Worm (Caenorhabditis elegans): ENCODE measurements around the gene dhs-27.

Gene dhs-27

DNA sequence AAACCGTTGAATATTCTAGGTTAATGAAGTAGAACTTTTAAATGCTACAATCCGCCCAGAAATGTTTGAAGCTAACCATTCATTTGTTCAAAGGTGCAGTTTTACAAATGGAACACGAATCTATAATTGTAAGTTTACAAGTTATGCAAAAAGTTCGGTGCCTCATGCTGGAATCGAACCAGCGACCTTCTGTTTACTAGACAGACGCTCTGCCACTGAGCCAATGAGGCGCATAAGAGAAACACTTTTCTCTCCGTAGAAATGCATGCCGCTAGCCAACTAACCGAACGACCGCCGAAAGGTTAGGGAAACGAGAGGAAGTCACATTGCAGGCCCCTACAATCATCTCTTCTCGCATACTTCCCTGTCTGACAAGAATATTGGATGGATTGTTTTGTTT is 43.2 kb downstream of the dhs-27 start (continued):
- peak; percentile 78 for TF ChIP-seq pha-2 (tag; optimal IDR thresholded peaks at IDR 0.05)
- peak; percentile 89 for TF ChIP-seq hlh-6 (tag; optimal IDR thresholded peaks at IDR 0.05)
- TF ChIP-seq hlh-30 (tag; optimal IDR thresholded peaks at IDR 0.05; ENCODE audit: insufficient read depth) = peak; percentile 51
- peak; percentile 88 for TF ChIP-seq unc-3 (GFP tag; conservative IDR thresholded peaks at IDR 0.05)
- TF ChIP-seq unc-3 (tag; optimal IDR thresholded peaks at IDR 0.05) = peak; percentile 52
- peak; percentile 12 for TF ChIP-seq ceh-30 (tag; optimal IDR thresholded peaks at IDR 0.05)
- peak; percentile 52 for TF ChIP-seq eyg-1 (tag; optimal IDR thresholded peaks at IDR 0.05)
- peak; percentile 83 for TF ChIP-seq sox-2 (GFP tag; IDR thresholded peaks at IDR 0.05)
- TF ChIP-seq rnt-1 (tag; optimal IDR thresholded peaks at IDR 0.05) = peak; percentile 62
- TF ChIP-seq C08G9.2 (tag; optimal IDR thresholded peaks at IDR 0.05) = peak; percentile 76
- TF ChIP-seq elt-4 (tag; optimal IDR thresholded peaks at IDR 0.05) = no peak
- peak; percentile 86 for TF ChIP-seq che-1 (tag; optimal IDR thresholded peaks at IDR 0.05)
- TF ChIP-seq F13H6.1 (tag; optimal IDR thresholded peaks at IDR 0.05) = peak; percentile 76
- no peak for TF ChIP-seq nhr-11 (tag; optimal IDR thresholded peaks at IDR 0.05)
- peak; percentile 61 for TF ChIP-seq ceh-2 (tag; optimal IDR thresholded peaks at IDR 0.05)
- TF ChIP-seq pqm-1 (tag; optimal IDR thresholded peaks at IDR 0.05) = peak; percentile 58
- peak; percentile 8 for TF ChIP-seq unc-55 (GFP tag; optimal IDR thresholded peaks at IDR 0.05)

DNA sequence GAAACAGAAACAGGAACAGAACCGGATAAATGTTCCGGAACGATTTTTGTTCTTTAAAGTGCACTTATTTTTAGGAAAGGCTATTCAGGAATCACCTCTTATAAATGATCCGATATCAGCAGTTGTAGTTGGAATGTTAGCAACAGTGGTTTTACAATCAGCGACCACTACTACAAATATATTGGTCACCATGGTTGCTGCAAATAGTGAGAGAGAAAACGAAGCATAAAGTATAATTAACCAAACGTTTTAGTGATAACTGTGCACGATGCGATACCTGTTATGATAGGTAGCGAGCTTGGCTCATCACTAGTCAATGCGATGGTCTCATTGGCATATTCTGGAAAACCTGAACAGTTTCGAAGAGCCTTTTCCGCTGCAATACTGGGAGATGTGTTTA is 45.1 kb downstream of the dhs-27 start:
- no peak for TF ChIP-seq elt-2 (tag; optimal IDR thresholded peaks at IDR 0.05)
- no peak for TF ChIP-seq unc-42 (tag; optimal IDR thresholded peaks at IDR 0.05)
- TF ChIP-seq hlh-13 (GFP tag; optimal IDR thresholded peaks at IDR 0.05) = no peak
- TF ChIP-seq hlh-6 (tag; optimal IDR thresholded peaks at IDR 0.05) = no peak
- TF ChIP-seq hlh-8 (tag; optimal IDR thresholded peaks at IDR 0.05) = no peak
- no peak for TF ChIP-seq ceh-19 (GFP tag; optimal IDR thresholded peaks at IDR 0.05)
- TF ChIP-seq ceh-24 (tag; optimal IDR thresholded peaks at IDR 0.05) = no peak
- TF ChIP-seq ceh-22 (tag; optimal IDR thresholded peaks at IDR 0.05) = no peak

DNA sequence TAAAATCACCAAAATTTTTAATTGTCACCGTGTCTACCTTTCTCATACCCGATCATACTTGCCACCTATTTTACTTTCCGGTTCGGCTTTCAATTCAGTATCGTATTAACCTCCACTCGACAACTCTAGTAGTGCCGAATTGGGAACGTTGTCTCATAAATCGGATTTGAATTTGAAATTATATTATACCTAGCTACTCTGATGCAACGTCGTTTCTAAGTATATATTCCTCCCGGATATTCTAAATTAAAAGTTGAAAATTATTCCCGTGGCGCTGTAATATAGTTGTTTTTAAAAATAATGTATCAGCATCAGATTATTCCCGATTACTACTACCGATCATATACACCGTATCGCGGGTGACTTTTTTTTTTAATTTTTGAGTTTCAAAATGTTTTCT is 45.9 kb downstream of the dhs-27 start, which contains the start of gene ZK563.2:
Gene ZK563.2 (plus strand): TSS at position 301 of the 400 bp plus-strand sequence.
- TF ChIP-seq fkh-6 (tag; optimal IDR thresholded peaks at IDR 0.05) = no peak
- no peak for TF ChIP-seq pax-1 (tag; optimal IDR thresholded peaks at IDR 0.05)
- TF ChIP-seq ceh-24 (tag; optimal IDR thresholded peaks at IDR 0.05) = no peak
- TF ChIP-seq Y22D7AL.16 (tag; optimal IDR thresholded peaks at IDR 0.05) = no peak
- no peak for TF ChIP-seq ama-1 (optimal IDR thresholded peaks at IDR 0.05)
- TF ChIP-seq ceh-30 (tag; optimal IDR thresholded peaks at IDR 0.05) = no peak
- no peak for TF ChIP-seq K02D7.2 (tag; optimal IDR thresholded peaks at IDR 0.05)
- TF ChIP-seq fax-1 (tag; optimal IDR thresholded peaks at IDR 0.05) = no peak

DNA sequence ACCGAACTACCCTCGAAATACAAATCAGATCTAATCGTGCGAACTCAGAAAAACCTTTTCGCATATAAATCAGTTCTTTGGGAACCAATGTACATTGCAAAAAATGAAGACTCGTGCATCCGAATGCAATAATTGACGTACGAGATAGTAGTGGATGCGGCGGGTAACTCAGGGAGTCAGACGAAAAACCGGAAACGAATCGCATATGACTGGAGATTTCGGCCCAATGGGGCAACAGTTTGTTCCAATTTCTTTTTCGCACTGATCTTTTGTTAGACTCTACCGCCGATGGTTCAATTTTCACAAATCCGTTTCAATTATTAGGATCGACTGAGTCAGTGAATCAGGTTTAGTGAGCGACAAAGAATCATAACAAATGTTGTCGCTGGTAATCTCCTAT is 47.7 kb downstream of the dhs-27 start:
- TF ChIP-seq dve-1 (tag; optimal IDR thresholded peaks at IDR 0.05) (no peak), unc-42 (tag; optimal IDR thresholded peaks at IDR 0.05) (no peak), fkh-6 (tag; optimal IDR thresholded peaks at IDR 0.05) (no peak), zip-5 (tag; optimal IDR thresholded peaks at IDR 0.05) (no peak), tbx-7 (tag; optimal IDR thresholded peaks at IDR 0.05) (no peak), madf-2 (tag; optimal IDR thresholded peaks at IDR 0.05) (no peak), lim-6 (tag; optimal IDR thresholded peaks at IDR 0.05) (no peak), hlh-8 (tag; optimal IDR thresholded peaks at IDR 0.05) (no peak), T23F11.4 (GFP tag; optimal IDR thresholded peaks at IDR 0.05) (no peak), ceh-14 (tag; optimal IDR thresholded peaks at IDR 0.05) (no peak), ref-2 (tag; optimal IDR thresholded peaks at IDR 0.05) (no peak), dmd-4 (tag; optimal IDR thresholded peaks at IDR 0.05; ENCODE audit: borderline replicate concordance) (no peak), ama-1 (optimal IDR thresholded peaks at IDR 0.05) (no peak), eyg-1 (tag; optimal IDR thresholded peaks at IDR 0.05) (no peak), sox-2 (GFP tag; IDR thresholded peaks at IDR 0.05) (no peak), odd-2 (tag; optimal IDR thresholded peaks at IDR 0.05) (no peak), pha-4 (tag; optimal IDR thresholded peaks at IDR 0.05) (no peak), pros-1 (tag; optimal IDR thresholded peaks at IDR 0.05) (no peak), sdc-2 (tag; optimal IDR thresholded peaks at IDR 0.05) (no peak), ceh-45 (GFP tag; IDR thresholded peaks at IDR 0.05) (no peak)

All from whole organism, late embryonic.